Worm (Caenorhabditis elegans) whole organism, L4 larva: Measurements from ENCODE around the gene T05A8.6.

Experiments
- ZK337.2 ChIP-seq: fragments of 200-800 bp; sonication (Bioruptor generic); IDR thresholded peaks from 2 replicates; pipeline ENCODE4 v1.3.6; 2022; ENCODE audit warnings: missing genetic modification reagents, missing genetic modification characterization, missing compliant biosample characterization
- dve-1 ChIP-seq: sonication (generic microtip); optimal IDR thresholded peaks from 2 replicates; lab custom pipeline; 2017; ENCODE audit warnings: antibody characterized with exemption, mild to moderate bottlenecking, missing genetic modification characterization, missing compliant biosample characterization; ENCODE audit not compliant: insufficient read depth
- hlh-11 ChIP-seq: fragments of 200-800 bp; sonication (Bioruptor generic); optimal IDR thresholded peaks from 2 replicates; lab custom pipeline; 2018; ENCODE audit warnings: mild to moderate bottlenecking, missing genetic modification characterization, missing compliant biosample characterization
- jun-1 ChIP-seq: fragments of 150-350 bp; optimal IDR thresholded peaks from 2 replicates; lab custom pipeline; 2014; ENCODE audit warnings: missing biosample characterization, missing genetic modification reagents, missing genetic modification characterization
- lin-39 ChIP-seq: fragments of 150-350 bp; optimal IDR thresholded peaks from 2 replicates; lab custom pipeline; 2014; ENCODE audit warnings: missing biosample characterization, missing genetic modification reagents, missing genetic modification characterization
- madf-9 ChIP-seq: fragments of 200-800 bp; sonication (Bioruptor generic); conservative IDR thresholded peaks from 2 replicates; pipeline ENCODE4 v1.3.6; 2022; ENCODE audit warnings: missing genetic modification reagents, missing genetic modification characterization, missing compliant biosample characterization
- nhr-10 ChIP-seq: fragments of 150-350 bp; optimal IDR thresholded peaks from 2 replicates; lab custom pipeline; 2014; ENCODE audit warnings: missing biosample characterization, missing genetic modification characterization
- nhr-41 ChIP-seq: fragments of 200-800 bp; sonication (Bioruptor generic); IDR thresholded peaks from 2 replicates; pipeline ENCODE4 v1.3.6; 2022; ENCODE audit warnings: missing genetic modification reagents, missing genetic modification characterization, missing compliant biosample characterization
- nhr-77 ChIP-seq: fragments of 150-350 bp; optimal IDR thresholded peaks from 2 replicates; lab custom pipeline; 2014; ENCODE audit warnings: missing biosample characterization, missing genetic modification characterization
- sdz-12 ChIP-seq: fragments of 200-800 bp; sonication (Bioruptor generic); optimal IDR thresholded peaks from 2 replicates; lab custom pipeline; 2018; ENCODE audit warnings: mild to moderate bottlenecking, missing genetic modification characterization, missing compliant biosample characterization
- spr-3 ChIP-seq: fragments of 200-800 bp; sonication (Bioruptor generic); optimal IDR thresholded peaks from 2 replicates; lab custom pipeline; 2018; ENCODE audit warnings: mild to moderate bottlenecking, missing genetic modification characterization, missing compliant biosample characterization
- unc-39 ChIP-seq: sonication (generic microtip); optimal IDR thresholded peaks from 2 replicates; lab custom pipeline; 2017; ENCODE audit warnings: missing biosample characterization, missing genetic modification characterization
- ztf-11 ChIP-seq: fragments of 150-350 bp; optimal IDR thresholded peaks from 2 replicates; lab custom pipeline; 2014; ENCODE audit warnings: missing biosample characterization, missing genetic modification characterization

ce11 chrII:2752999-2753398, 13.5 kb upstream of the T05A8.6 start, which contains the start of gene F29A7.3:
- TF ChIP-seq dve-1 (no peak), ZK337.2 (no peak), jun-1 (tag; lab: Kevin White, UChicago) (no peak), unc-39 (tag; lab: Kevin White, UChicago) (no peak), nhr-77 (tag; lab: Kevin White, UChicago) (no peak), nhr-41 (GFP tag; lab: Robert Waterston, UW) (no peak), sdz-12 (GFP tag; lab: Kevin White, UChicago) (no peak), ztf-11 (tag; lab: Kevin White, UChicago) (no peak), lin-39 (no peak), hlh-11 (no peak), madf-9 (GFP tag; lab: Robert Waterston, UW) (no peak), nhr-10 (tag; lab: Kevin White, UChicago) (no peak), spr-3 (GFP tag; lab: Kevin White, UChicago) (no peak)
